Worm (Caenorhabditis elegans) whole organism, L1 larva: Measurements from ENCODE around the gene F10C2.4.

Source experiments
- Y116A8C.19 ChIP-seq: sonication (generic microtip); optimal IDR thresholded peaks from 2 replicates; lab custom pipeline; 2016; ENCODE audit warnings: missing compliant biosample characterization, missing genetic modification characterization, borderline replicate concordance
- aly-2 ChIP-seq: fragments of 150-350 bp; optimal IDR thresholded peaks from 2 replicates; lab custom pipeline; 2014; ENCODE audit warnings: missing biosample characterization, missing genetic modification characterization
- dpl-1 ChIP-seq, 3 experiments: fragments of 150-350 bp in 2 of 3; sonication (generic microtip) in 1 of 3; optimal IDR thresholded peaks; 2 replicates each; lab custom pipeline; 2014 to 2017; ENCODE audit warnings: missing biosample characterization in 3 of 3, missing genetic modification characterization in 3 of 3, missing genetic modification reagents in 3 of 3
- egl-27 ChIP-seq, 2 experiments: fragments of 150-350 bp in 1 of 2; sonication (generic microtip); optimal IDR thresholded peaks; 3 replicates each; lab custom pipeline; 2017 to 2018; ENCODE audit warnings: missing biosample characterization in 2 of 2, missing genetic modification characterization in 2 of 2, missing genetic modification reagents in 2 of 2
- elt-3 ChIP-seq, 6 experiments: fragments of 150-350 bp in 1 of 6; sonication (generic microtip); optimal IDR thresholded peaks; 2 replicates each; lab custom pipeline; 2017 to 2018; ENCODE audit warnings: missing biosample characterization in 6 of 6, missing genetic modification characterization in 6 of 6, inconsistent platforms in 1 of 6
- lir-3 ChIP-seq: sonication (generic microtip); optimal IDR thresholded peaks from 2 replicates; lab custom pipeline; 2016; ENCODE audit warnings: mild to moderate bottlenecking, missing genetic modification characterization, moderate library complexity, missing compliant biosample characterization; ENCODE audit not compliant: poor library complexity
- nhr-85 ChIP-seq: sonication (generic microtip); peaks from one replicate; lab custom pipeline; 2016; ENCODE audit warnings: missing genetic modification characterization, inconsistent platforms, missing compliant biosample characterization
- nhr-90 ChIP-seq: sonication (generic microtip); optimal IDR thresholded peaks from 2 replicates; lab custom pipeline; 2016; ENCODE audit warnings: mild to moderate bottlenecking, missing genetic modification characterization, missing compliant biosample characterization; ENCODE audit not compliant: poor library complexity
- skn-1 ChIP-seq: fragments of 150-350 bp; optimal IDR thresholded peaks from 2 replicates; lab custom pipeline; 2014; ENCODE audit warnings: missing biosample characterization, missing genetic modification characterization
- snpc-4 ChIP-seq: fragments of 150-350 bp; optimal IDR thresholded peaks from 2 replicates; lab custom pipeline; 2014; ENCODE audit warnings: missing biosample characterization, missing genetic modification characterization
- sox-4 ChIP-seq: sonication (generic microtip); optimal IDR thresholded peaks from 2 replicates; lab custom pipeline; 2016; ENCODE audit warnings: missing genetic modification characterization, missing compliant biosample characterization
- unc-30 ChIP-seq: sonication (generic microtip); optimal IDR thresholded peaks from 2 replicates; lab custom pipeline; 2017; ENCODE audit warnings: missing biosample characterization, missing genetic modification characterization
- ztf-11 ChIP-seq, 2 experiments: sonication (generic microtip); optimal IDR thresholded peaks; 2 replicates each; lab custom pipeline; 2016 to 2017; ENCODE audit warnings: missing genetic modification characterization in 2 of 2, missing biosample characterization in 1 of 2, missing compliant biosample characterization in 1 of 2

- TF ChIP-seq ztf-11 (tag; optimal IDR thresholded peaks at IDR 0.05; lab: Kevin White, UChicago) (no peak), skn-1 (tag; lab: Kevin White, UChicago) (no peak), Y116A8C.19 (tag; lab: Kevin White, UChicago) (no peak), egl-27 (tag; optimal IDR thresholded peaks at IDR 0.05; lab: Kevin White, UChicago) (no peak), snpc-4 (tag; lab: Kevin White, UChicago) (no peak), dpl-1 (GFP tag; optimal IDR thresholded peaks at IDR 0.05; lab: Kevin White, UChicago) (no peak), aly-2 (tag; lab: Kevin White, UChicago) (no peak), nhr-85 (tag; lab: Kevin White, UChicago) (no peak), sox-4 (tag; lab: Kevin White, UChicago) (no peak), elt-3 (tag; optimal IDR thresholded peaks at IDR 0.05; lab: Kevin White, UChicago) (no peak), unc-30 (no peak), nhr-90 (tag; lab: Kevin White, UChicago) (no peak), lir-3 (tag; lab: Kevin White, UChicago) (no peak)
Observed at ce11 chrV:12094030-12094429, 52.7 kb downstream of the F10C2.4 start, which contains the start of gene nhr-208.
